Worm (Caenorhabditis elegans): ENCODE measurements around the gene snet-1.

DNA sequence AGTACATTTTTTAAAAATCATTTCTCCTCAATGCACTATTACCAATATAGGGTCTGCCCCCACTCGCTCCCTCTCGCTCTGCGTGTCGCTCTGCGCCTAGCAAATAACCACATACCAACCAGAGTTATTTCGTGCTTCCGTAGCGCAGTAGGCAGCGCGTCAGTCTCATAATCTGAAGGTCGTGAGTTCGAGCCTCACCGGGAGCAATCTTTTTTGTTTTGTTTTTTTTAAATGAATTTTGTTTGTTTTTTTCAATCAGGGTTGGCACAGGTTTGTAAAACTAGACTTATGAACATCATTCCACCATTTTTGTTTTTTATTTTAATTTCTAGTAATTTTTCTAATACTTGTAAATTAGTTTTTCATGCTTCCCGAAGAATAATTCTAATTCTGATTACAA lies 28.9 kb upstream of the snet-1 start:
- no peak for TF ChIP-seq W03F9.2 (tag; optimal IDR thresholded peaks at IDR 0.05)
- peak; percentile 92 for TF ChIP-seq him-1 (tag; optimal IDR thresholded peaks at IDR 0.05)

Data from whole organism, L4/young adult.